Worm (Caenorhabditis elegans): ENCODE results near the gene C44B7.11.
A peak's percentile ranks its signal among the peaks of the same experiment; 100 is the strongest.

Gene C44B7.11

ce11 chrII:6893589-6894245 lies 3.6 kb downstream of the C44B7.11 start, which contains the start of gene adal-1:
Gene adal-1, minus strand, starts transcription at chrII:6893639.
- TF ChIP-seq W03F9.2 (tag; optimal IDR thresholded peaks at IDR 0.05) (no peak), him-1 (tag; optimal IDR thresholded peaks at IDR 0.05) (no peak), dao-5 (tag; optimal IDR thresholded peaks at IDR 0.05) (no peak)

- no peak for TF ChIP-seq him-1 (tag; optimal IDR thresholded peaks at IDR 0.05)
- no peak for TF ChIP-seq W03F9.2 (tag; optimal IDR thresholded peaks at IDR 0.05)
- TF ChIP-seq dao-5 (tag; optimal IDR thresholded peaks at IDR 0.05), result no peak
Measured at ce11 chrII:6891838-6892237, 5.5 kb downstream of the C44B7.11 start.

DNA sequence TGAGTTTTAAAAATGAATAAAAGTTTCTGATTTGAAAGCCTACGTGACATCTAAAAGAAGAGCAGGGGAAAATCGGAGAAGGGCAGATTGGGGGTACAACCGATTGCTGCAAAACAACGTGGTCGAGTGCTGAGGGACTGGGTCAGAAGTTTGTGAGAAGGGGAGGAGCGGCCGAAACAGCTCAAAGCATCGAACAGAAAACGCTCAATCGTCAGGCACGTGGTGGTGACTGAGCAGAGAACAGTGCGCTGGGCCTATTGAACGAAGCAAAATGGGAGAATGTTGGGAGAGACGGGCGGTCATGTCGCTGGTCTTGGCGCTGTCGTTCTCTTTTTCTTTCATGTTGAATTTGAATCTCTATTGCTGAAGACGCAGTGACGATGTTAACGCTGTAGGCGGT lies 6.2 kb downstream of the C44B7.11 start:
- no peak for TF ChIP-seq dao-5 (tag; optimal IDR thresholded peaks at IDR 0.05)
- no peak for TF ChIP-seq him-1 (tag; optimal IDR thresholded peaks at IDR 0.05)
- TF ChIP-seq W03F9.2 (tag; optimal IDR thresholded peaks at IDR 0.05), result no peak

DNA sequence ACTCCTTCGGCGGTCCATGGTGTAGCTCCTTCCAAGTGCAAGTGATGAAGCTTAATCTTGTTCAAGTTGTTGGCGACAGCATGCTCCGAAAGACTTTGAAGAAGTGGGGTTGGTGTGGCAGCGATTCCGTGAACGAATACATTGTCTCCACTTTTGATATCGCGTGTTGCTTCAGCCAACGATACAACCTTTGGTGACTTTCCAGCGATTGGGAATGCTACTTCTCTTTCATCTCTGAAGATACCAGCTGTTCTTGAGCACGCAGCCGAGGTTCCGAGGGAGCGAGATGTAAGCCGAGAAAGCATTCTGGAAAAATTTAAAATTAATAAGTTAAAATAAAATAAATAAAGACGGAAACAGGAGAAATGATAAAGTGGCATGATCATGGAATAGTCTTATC lies 7.2 kb downstream of the C44B7.11 start, which contains the start of gene acer-1:
Gene acer-1 (minus strand): TSS at position 306 of the 400 bp plus-strand sequence.
- TF ChIP-seq dao-5 (tag; optimal IDR thresholded peaks at IDR 0.05) (no peak), W03F9.2 (tag; optimal IDR thresholded peaks at IDR 0.05) (no peak), him-1 (tag; optimal IDR thresholded peaks at IDR 0.05) (no peak)

- TF ChIP-seq him-1 (tag; optimal IDR thresholded peaks at IDR 0.05), result no peak
- TF ChIP-seq dao-5 (tag; optimal IDR thresholded peaks at IDR 0.05), result no peak
- no peak for TF ChIP-seq W03F9.2 (tag; optimal IDR thresholded peaks at IDR 0.05)
Measured at ce11 chrII:6889580-6889922, 7.8 kb downstream of the C44B7.11 start.

DNA sequence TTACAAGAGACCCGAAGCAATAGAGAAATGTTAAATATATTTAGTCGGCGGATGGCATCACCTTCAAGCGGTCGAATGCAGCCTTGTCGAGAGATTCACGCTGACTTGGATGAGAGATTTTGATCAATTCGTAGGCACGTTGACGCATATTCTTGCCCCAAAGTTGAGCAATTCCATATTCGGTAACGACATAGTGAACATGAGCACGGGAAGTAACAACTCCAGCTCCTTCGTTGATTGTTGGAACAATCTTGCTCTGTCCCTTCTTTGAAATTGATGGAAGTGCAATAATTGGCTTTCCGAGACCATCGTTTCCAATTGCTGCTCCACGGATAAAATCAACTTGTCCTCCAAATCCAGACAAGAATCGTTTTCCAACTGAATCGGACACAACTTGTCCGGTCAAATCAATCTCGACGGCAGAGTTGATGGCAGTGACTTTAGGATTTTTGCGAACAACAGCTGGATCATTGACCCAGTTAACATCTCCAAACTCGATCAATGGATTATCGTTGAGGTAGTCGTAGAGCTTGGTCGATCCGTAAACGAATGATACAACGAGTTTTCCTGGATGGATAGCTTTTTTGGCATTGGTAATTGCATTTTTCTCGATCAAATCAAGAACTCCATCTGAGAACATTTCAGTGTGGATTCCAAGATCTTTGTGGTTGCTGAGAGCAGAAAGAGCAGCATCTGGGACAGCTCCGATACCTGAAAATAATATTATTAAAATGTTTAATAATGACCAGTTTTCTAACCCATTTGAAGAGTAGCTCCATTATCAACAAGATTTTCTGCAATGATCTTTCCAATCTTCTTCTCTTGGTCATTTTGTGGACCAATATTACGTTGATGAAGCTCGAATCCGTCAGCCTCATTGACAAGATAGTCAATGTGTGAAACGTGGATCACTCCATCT lies 8.4 kb downstream of the C44B7.11 start:
- no peak for TF ChIP-seq dao-5 (tag; optimal IDR thresholded peaks at IDR 0.05)
- no peak for TF ChIP-seq him-1 (tag; optimal IDR thresholded peaks at IDR 0.05)
- no peak for TF ChIP-seq W03F9.2 (tag; optimal IDR thresholded peaks at IDR 0.05)

ce11 chrII:6888211-6888610 lies 9.1 kb downstream of the C44B7.11 start:
- no peak for TF ChIP-seq dao-5 (tag; optimal IDR thresholded peaks at IDR 0.05)
- peak; percentile 37 for TF ChIP-seq W03F9.2 (tag; optimal IDR thresholded peaks at IDR 0.05)
- TF ChIP-seq him-1 (tag; optimal IDR thresholded peaks at IDR 0.05), result peak; percentile 11

DNA sequence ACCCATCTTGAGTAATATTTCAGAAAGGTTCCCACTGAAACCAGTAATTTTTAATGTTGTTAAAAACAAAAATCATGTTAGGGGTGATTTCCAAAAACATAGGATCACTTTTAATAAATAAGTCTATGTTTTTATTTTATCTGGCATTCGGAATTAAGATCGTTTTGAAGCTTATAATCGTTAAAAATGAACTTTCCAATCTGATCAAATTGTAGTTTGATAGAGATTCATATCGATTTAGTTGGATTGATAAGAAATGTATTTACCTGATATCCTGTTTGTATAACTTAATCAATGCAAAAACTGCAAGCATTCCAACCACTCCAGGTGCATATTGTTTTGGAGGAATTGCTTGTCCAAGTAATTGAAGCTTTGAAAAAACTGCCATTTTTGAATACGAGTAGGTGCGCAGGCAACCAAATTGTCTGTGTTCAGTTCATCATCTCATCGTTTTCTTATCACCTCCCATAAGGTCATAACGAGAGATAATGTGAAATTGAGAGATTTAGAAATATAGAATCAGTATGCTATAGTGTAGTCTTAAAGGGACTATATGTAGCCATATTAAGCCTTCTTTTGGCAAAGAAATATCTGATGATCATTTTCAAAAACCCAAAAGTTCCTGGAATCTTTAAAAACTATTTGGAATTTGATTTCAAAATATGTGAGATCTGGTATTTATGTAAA lies 9.9 kb downstream of the C44B7.11 start, which contains the start of gene pmp-2:
Gene pmp-2 (minus strand): TSS at position 487 of the 687 bp plus-strand sequence.
- TF ChIP-seq W03F9.2 (tag; optimal IDR thresholded peaks at IDR 0.05) (no peak), him-1 (tag; optimal IDR thresholded peaks at IDR 0.05) (no peak), dao-5 (tag; optimal IDR thresholded peaks at IDR 0.05) (no peak)

- TF ChIP-seq dao-5 (tag; optimal IDR thresholded peaks at IDR 0.05) (no peak), W03F9.2 (tag; optimal IDR thresholded peaks at IDR 0.05) (no peak), him-1 (tag; optimal IDR thresholded peaks at IDR 0.05) (no peak)
Measured at ce11 chrII:6884568-6884967, 12.8 kb downstream of the C44B7.11 start.

ce11 chrII:6883716-6884115 lies 13.6 kb downstream of the C44B7.11 start, which contains the start of gene pmp-1:
Gene pmp-1, minus strand, starts transcription at chrII:6883754.
- TF ChIP-seq him-1 (tag; optimal IDR thresholded peaks at IDR 0.05) (no peak), W03F9.2 (tag; optimal IDR thresholded peaks at IDR 0.05) (no peak), dao-5 (tag; optimal IDR thresholded peaks at IDR 0.05) (no peak)

DNA sequence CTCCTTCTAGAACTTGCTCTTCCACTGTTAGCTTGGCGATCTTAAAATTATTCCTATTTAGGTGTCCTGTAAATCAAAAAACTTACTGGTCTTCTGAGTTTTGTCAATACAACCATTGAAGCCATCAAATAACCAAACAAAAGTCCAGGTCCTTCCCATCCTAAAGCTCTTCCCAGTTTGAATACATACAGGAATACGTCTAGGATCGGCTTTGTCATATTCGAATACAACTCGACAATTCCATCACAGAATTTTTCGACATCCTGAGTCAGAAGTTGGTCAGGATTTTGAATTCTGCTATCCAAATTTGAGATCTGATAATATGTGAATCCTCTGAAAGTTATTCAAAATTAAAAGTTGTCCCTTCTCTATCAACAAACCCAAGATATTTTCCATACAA lies 15.0 kb downstream of the C44B7.11 start:
- TF ChIP-seq W03F9.2 (tag; optimal IDR thresholded peaks at IDR 0.05) (no peak), dao-5 (tag; optimal IDR thresholded peaks at IDR 0.05) (no peak), him-1 (tag; optimal IDR thresholded peaks at IDR 0.05) (no peak)

- no peak for TF ChIP-seq W03F9.2 (tag; optimal IDR thresholded peaks at IDR 0.05)
- TF ChIP-seq him-1 (tag; optimal IDR thresholded peaks at IDR 0.05), result no peak
- TF ChIP-seq dao-5 (tag; optimal IDR thresholded peaks at IDR 0.05), result no peak
Measured at ce11 chrII:6880067-6880466, 17.3 kb downstream of the C44B7.11 start, which contains the start of gene C44B7.7. Gene C44B7.7, minus strand, starts transcription at chrII:6880167.

DNA sequence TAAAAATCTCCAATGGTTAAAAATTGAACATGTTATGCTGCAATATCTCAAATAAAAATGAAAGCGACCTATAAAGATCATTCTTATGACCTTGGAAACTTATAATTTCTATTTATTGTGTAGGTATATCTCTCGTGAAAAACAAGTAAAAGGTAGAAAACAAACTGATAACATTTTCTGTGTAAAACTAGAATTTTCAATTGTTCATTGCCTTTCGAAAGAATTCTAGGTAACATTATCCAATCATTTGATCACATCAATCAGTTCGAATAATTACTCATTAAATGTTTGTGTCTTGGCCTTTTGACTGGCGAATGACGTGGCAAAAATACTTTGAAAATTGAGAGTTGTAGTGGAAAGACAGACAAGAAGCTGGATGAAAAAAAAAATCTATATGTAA lies 19.5 kb downstream of the C44B7.11 start:
- TF ChIP-seq him-1 (tag; optimal IDR thresholded peaks at IDR 0.05), result no peak
- TF ChIP-seq dao-5 (tag; optimal IDR thresholded peaks at IDR 0.05), result no peak
- TF ChIP-seq W03F9.2 (tag; optimal IDR thresholded peaks at IDR 0.05), result no peak

Measured in whole organism, L4/young adult.